Fruit fly (Drosophila melanogaster): ENCODE data around the gene Pmm2.

dm6 chr3L:12523941-12524340, 10.4 kb upstream of the Pmm2 start, which contains the start of the genes ver and Gcn5:
- TF ChIP-seq cic (GFP tag; optimal IDR thresholded peaks at IDR 0.05) (peak; percentile 90), CG7101 (tag; optimal IDR thresholded peaks at IDR 0.05) (peak; percentile 99), bab1 (GFP tag; optimal IDR thresholded peaks at IDR 0.05) (peak; percentile 96), Mnt (GFP tag; optimal IDR thresholded peaks at IDR 0.05) (peak; percentile 94), toe (GFP tag; optimal IDR thresholded peaks at IDR 0.05) (peak; percentile 97), CG7045 (GFP tag; optimal IDR thresholded peaks at IDR 0.05) (peak; percentile 99), tj (GFP tag; optimal IDR thresholded peaks at IDR 0.05) (peak; percentile 94), Clk (GFP tag; optimal IDR thresholded peaks at IDR 0.05) (peak; percentile 97), CG11617 (GFP tag; optimal IDR thresholded peaks at IDR 0.05) (peak; percentile 99), Hr96 (GFP tag; optimal IDR thresholded peaks at IDR 0.05) (peak; percentile 94), CG1620 (GFP tag; optimal IDR thresholded peaks at IDR 0.05) (peak; percentile 97), cnc (optimal IDR thresholded peaks at IDR 0.05) (no peak), pad (GFP tag; optimal IDR thresholded peaks at IDR 0.05) (peak; percentile 93)
